Worm (Caenorhabditis elegans): ENCODE data around the gene srw-11.

- no peak for TF ChIP-seq ref-1 (GFP tag; conservative IDR thresholded peaks at IDR 0.05)
- TF ChIP-seq T22C8.4 (GFP tag; IDR thresholded peaks at IDR 0.05) = no peak
- no peak for TF ChIP-seq flt-1 (GFP tag; IDR thresholded peaks at IDR 0.05)
- no peak for TF ChIP-seq cog-1 (tag; optimal IDR thresholded peaks at IDR 0.05)
- no peak for TF ChIP-seq tab-1 (GFP tag; IDR thresholded peaks at IDR 0.05)
- TF ChIP-seq klf-2 (GFP tag; conservative IDR thresholded peaks at IDR 0.05) = no peak
- TF ChIP-seq ztf-23 (GFP tag; IDR thresholded peaks at IDR 0.05) = no peak
- TF ChIP-seq ztf-29 (GFP tag; IDR thresholded peaks at IDR 0.05) = no peak
Measured at ce11 chrV:15216705-15217104, 23.4 kb downstream of the srw-11 start, which contains the start of gene sri-25.
